Fruit fly (Drosophila melanogaster) whole organism, wandering third instar larva: Measurements from ENCODE around the gene RpS15Aa.

Experiments used
- Abd-B ChIP-seq: fragments of >200 bp; optimal IDR thresholded peaks from 2 replicates; lab custom pipeline; 2017; ENCODE audit warnings: missing biosample characterization, missing genetic modification characterization
- CG32264 ChIP-seq: fragments of 200-800 bp; sonication (Bioruptor generic); optimal IDR thresholded peaks from 2 replicates; lab custom pipeline; 2016; ENCODE audit warnings: missing biosample characterization, missing genetic modification characterization
- Dfd ChIP-seq: fragments of >200 bp; optimal IDR thresholded peaks from 2 replicates; lab custom pipeline; 2017; ENCODE audit warnings: missing biosample characterization, missing genetic modification characterization
- GATAd ChIP-seq: sonication (Bioruptor generic); optimal IDR thresholded peaks from 2 replicates; lab custom pipeline; 2016; ENCODE audit warnings: missing biosample characterization, missing genetic modification characterization
- HLH106 ChIP-seq: fragments of 200-800 bp; optimal IDR thresholded peaks from 3 replicates; lab custom pipeline; 2019; ENCODE audit warnings: missing biosample characterization, mild to moderate bottlenecking, missing genetic modification characterization, moderate library complexity
- Hnf4 ChIP-seq: fragments of 200-800 bp; sonication (Bioruptor generic); optimal IDR thresholded peaks from 2 replicates; lab custom pipeline; 2016; ENCODE audit warnings: missing biosample characterization, mild to moderate bottlenecking, missing genetic modification characterization
- Hr83 ChIP-seq: fragments of 200-300 bp; sonication (Bioruptor generic); optimal IDR thresholded peaks from 2 replicates; lab custom pipeline; 2016; ENCODE audit warnings: missing biosample characterization, mild to moderate bottlenecking, missing genetic modification characterization, moderate library complexity; ENCODE audit not compliant: poor library complexity, severe bottlenecking
- Jra ChIP-seq: sonication (Bioruptor generic); optimal IDR thresholded peaks from 2 replicates; lab custom pipeline; 2016; ENCODE audit warnings: missing biosample characterization, missing genetic modification characterization
- Mio ChIP-seq: sonication (Bioruptor generic); optimal IDR thresholded peaks from 2 replicates; lab custom pipeline; 2016; ENCODE audit warnings: missing biosample characterization, missing genetic modification characterization
- Myc ChIP-seq: fragments of >200 bp; optimal IDR thresholded peaks from 2 replicates; lab custom pipeline; 2017
- N ChIP-seq: fragments of >200 bp; optimal IDR thresholded peaks from 2 replicates; lab custom pipeline; 2018; ENCODE audit warnings: missing biosample characterization, missing external identifiers, missing genetic modification characterization
- OdsH ChIP-seq: fragments of 200-800 bp; sonication (Bioruptor generic); optimal IDR thresholded peaks from 2 replicates; lab custom pipeline; 2016; ENCODE audit warnings: missing biosample characterization, mild to moderate bottlenecking, missing genetic modification characterization
- Sp1 ChIP-seq: fragments of 200-800 bp; sonication (Bioruptor generic); optimal IDR thresholded peaks from 3 replicates; lab custom pipeline; 2019; ENCODE audit warnings: missing biosample characterization, mild to moderate bottlenecking, missing genetic modification characterization, moderate library complexity
- Vsx2 ChIP-seq: fragments of 200-300, 225-300 bp; sonication (Bioruptor generic); optimal IDR thresholded peaks from 2 replicates; lab custom pipeline; 2018; ENCODE audit warnings: missing biosample characterization, missing genetic modification characterization; ENCODE audit not compliant: partially characterized antibody
- br ChIP-seq: fragments of 200-800 bp; sonication (Bioruptor generic); optimal IDR thresholded peaks from 2 replicates; lab custom pipeline; 2016; ENCODE audit warnings: missing biosample characterization, missing genetic modification characterization
- dsf ChIP-seq: sonication (Bioruptor generic); optimal IDR thresholded peaks from 2 replicates; lab custom pipeline; 2016; ENCODE audit warnings: missing biosample characterization, missing genetic modification characterization, borderline replicate concordance
- ey ChIP-seq: fragments of 200-800 bp; sonication (Bioruptor generic); optimal IDR thresholded peaks from 2 replicates; lab custom pipeline; 2016; ENCODE audit warnings: missing biosample characterization, missing genetic modification characterization
- foxo ChIP-seq, 2 experiments: fragments of 200-800 bp; sonication (Bioruptor generic); optimal IDR thresholded peaks; 2 replicates in 1 of 2; 3 replicates in 1 of 2; lab custom pipeline; 2016 to 2017; ENCODE audit warnings: missing biosample characterization in 2 of 2, missing genetic modification characterization in 2 of 2
- fru ChIP-seq: fragments of 200-800 bp; sonication (Bioruptor generic); optimal IDR thresholded peaks from 3 replicates; lab custom pipeline; 2016; ENCODE audit warnings: missing biosample characterization, mild to moderate bottlenecking, missing genetic modification characterization
- h ChIP-seq: fragments of 200-800 bp; sonication (Bioruptor generic); optimal IDR thresholded peaks from 3 replicates; lab custom pipeline; 2016; ENCODE audit warnings: missing biosample characterization, mild to moderate bottlenecking, missing genetic modification characterization
- jim ChIP-seq: fragments of 175-275, 200-325 bp; sonication (Bioruptor generic); optimal IDR thresholded peaks from 2 replicates; lab custom pipeline; 2016; ENCODE audit warnings: missing biosample characterization, mild to moderate bottlenecking, missing genetic modification characterization
- lola ChIP-seq: fragments of >200 bp; optimal IDR thresholded peaks from 2 replicates; lab custom pipeline; 2017; ENCODE audit warnings: missing biosample characterization, missing genetic modification characterization
- pan ChIP-seq: fragments of >200 bp; optimal IDR thresholded peaks from 2 replicates; lab custom pipeline; 2017
- psq ChIP-seq: fragments of 200-800 bp; sonication (Bioruptor generic); optimal IDR thresholded peaks from 3 replicates; lab custom pipeline; 2017; ENCODE audit warnings: missing biosample characterization, mild to moderate bottlenecking, missing genetic modification characterization, moderate library complexity
- rgr ChIP-seq: fragments of 200-800 bp; sonication (Bioruptor generic); optimal IDR thresholded peaks from 3 replicates; lab custom pipeline; 2016; ENCODE audit warnings: missing biosample characterization, mild to moderate bottlenecking, missing genetic modification characterization
- sage ChIP-seq: fragments of 200-800 bp; sonication (Bioruptor generic); optimal IDR thresholded peaks from 2 replicates; lab custom pipeline; 2016; ENCODE audit warnings: missing biosample characterization, mild to moderate bottlenecking, missing genetic modification characterization
- sv ChIP-seq: fragments of 200-800 bp; sonication (Bioruptor generic); optimal IDR thresholded peaks from 3 replicates; lab custom pipeline; 2016; ENCODE audit warnings: missing biosample characterization, missing genetic modification characterization
- usp ChIP-seq: fragments of >200 bp; optimal IDR thresholded peaks from 2 replicates; lab custom pipeline; 2017; ENCODE audit warnings: missing biosample characterization, missing genetic modification characterization
- woc ChIP-seq: sonication (Bioruptor generic); optimal IDR thresholded peaks from 2 replicates; lab custom pipeline; 2016; ENCODE audit warnings: missing biosample characterization, mild to moderate bottlenecking, missing genetic modification characterization

Gene RpS15Aa

DNA sequence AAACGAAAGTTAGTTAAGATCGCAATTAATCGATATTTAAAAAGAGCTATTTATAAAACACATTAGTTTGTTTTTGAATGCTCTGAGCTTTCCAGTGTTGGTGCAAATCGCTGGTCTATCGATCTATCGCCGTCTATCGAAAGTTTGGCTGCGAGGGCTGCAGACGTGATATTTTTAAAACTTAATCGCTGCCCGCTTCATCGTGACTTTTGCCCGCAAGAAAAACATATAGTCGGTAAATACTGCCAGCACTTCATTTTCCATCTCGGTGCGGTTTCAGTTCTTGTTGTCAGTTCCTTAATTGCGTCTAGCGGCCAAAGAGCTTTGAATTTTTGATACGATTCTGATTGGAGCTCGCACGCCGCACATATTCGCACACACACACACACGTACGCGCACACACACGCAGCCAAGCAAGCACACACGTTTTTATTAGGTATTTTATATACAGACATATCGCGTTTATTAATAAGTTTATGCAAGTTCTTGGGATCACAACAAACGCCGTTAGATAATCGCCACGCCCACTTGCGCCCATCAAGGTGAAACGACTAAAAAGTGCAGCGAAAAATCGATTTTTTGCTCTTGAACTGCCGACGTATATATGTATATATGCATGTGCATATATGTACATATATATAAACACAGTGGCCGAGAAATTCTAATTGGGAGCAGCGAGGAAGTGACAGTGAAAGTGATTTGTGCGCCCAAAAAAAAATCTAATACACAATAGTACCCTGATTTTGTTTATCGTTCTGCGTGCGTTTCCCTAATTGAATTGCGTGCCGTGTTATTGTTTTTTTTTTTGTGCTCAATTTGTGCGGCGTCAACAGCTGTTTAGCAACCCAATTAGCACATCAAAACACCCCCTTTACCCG lies 33.6 kb upstream of the RpS15Aa start (continued):
- TF ChIP-seq N (GFP tag; lab: Kevin White, UChicago): no peak
- TF ChIP-seq, all 38 proteins: peak for 11

DNA sequence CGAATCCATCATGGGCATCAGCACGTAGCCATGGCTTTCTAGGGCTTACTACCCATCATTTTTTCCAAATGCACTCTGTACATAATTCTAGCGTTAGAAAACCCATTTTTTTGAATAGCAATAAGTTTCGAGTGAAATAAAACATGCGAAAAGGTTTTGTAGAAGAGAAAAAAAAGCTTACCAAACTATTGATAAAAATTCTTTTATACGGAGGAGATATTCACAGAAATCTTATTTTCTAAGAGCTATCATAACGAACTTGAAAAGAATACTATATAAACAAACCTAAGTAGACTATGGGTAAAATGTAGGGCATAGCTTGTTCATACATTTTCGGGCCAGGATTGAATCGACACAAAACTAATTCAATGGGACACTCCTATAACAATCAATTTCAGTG lies 32.8 kb upstream of the RpS15Aa start, which contains the start of gene CG1640:
Gene CG1640, plus strand, starts transcription at position 301 of the 400 bp plus-strand sequence.
- TF ChIP-seq dsf: no peak
- TF ChIP-seq Mio (GFP tag; lab: Kevin White, UChicago): no peak
- no peak for TF ChIP-seq woc (GFP tag; lab: Kevin White, UChicago)
- no peak for TF ChIP-seq Abd-B
- TF ChIP-seq foxo (GFP tag; optimal IDR thresholded peaks at IDR 0.05; lab: Kevin White, UChicago): no peak
- TF ChIP-seq Vsx2: no peak
- no peak for TF ChIP-seq jim
- no peak for TF ChIP-seq rgr
- TF ChIP-seq Sp1 (GFP tag; lab: Kevin White, UChicago): no peak
- TF ChIP-seq N (GFP tag; lab: Kevin White, UChicago): no peak
- TF ChIP-seq fru (GFP tag; lab: Kevin White, UChicago): no peak
- no peak for TF ChIP-seq sv (GFP tag; lab: Kevin White, UChicago)
- TF ChIP-seq Hnf4 (GFP tag; lab: Kevin White, UChicago): no peak
- no peak for TF ChIP-seq GATAd (GFP tag; lab: Kevin White, UChicago)
- no peak for TF ChIP-seq lola (GFP tag; lab: Kevin White, UChicago)
- TF ChIP-seq sage: no peak
- TF ChIP-seq Jra: no peak
- no peak for TF ChIP-seq br (GFP tag; lab: Kevin White, UChicago)
- no peak for TF ChIP-seq HLH106
- TF ChIP-seq, all 38 proteins: peak for 0

DNA sequence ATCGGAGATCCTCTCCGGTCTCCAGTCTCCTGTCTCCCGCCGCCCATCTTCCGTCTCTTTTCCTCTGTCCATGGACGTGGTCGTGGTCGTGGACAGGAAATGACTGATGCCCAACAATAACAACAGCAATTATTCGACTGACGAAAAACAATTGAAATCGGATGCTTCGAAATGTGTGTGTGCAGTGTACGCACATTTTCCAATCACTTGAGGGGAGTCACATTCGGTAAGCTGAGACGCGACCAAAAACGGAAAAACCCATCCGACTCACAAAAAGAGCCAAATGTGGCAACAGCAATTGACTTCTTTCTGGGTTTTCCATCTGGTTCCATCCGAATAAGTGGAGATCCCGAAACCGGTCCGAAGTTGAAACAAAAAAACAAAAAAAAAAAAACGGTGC lies 31.9 kb upstream of the RpS15Aa start:
- no peak for TF ChIP-seq lola (GFP tag; lab: Kevin White, UChicago)

DNA sequence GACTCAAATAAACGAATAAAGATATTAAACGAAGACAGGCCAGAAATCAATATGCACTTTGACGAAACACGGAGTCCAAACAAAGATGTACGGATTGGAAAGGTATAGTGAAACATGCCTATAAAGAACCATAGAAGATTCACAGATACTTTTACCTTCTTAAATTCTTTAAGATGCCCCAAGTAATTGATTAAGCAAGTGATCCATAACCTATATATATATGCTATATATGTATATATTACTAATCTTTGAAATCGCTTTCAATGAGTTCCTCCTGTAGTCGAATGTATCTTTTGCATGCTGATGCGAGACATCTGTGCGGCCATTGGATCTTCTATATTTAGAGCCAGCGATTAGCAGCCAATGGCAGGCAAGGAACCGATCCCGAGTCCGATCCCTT lies 30.6 kb upstream of the RpS15Aa start, which contains the start of gene dmrt11E:
Gene dmrt11E, plus strand, starts transcription at position 43 of the 400 bp plus-strand sequence.
- TF ChIP-seq GATAd (GFP tag; lab: Kevin White, UChicago) (no peak), usp (GFP tag; lab: Kevin White, UChicago) (no peak), OdsH (GFP tag; lab: Kevin White, UChicago) (no peak), br (GFP tag; lab: Kevin White, UChicago) (no peak), Sp1 (GFP tag; lab: Kevin White, UChicago) (no peak), psq (GFP tag; lab: Kevin White, UChicago) (no peak), HLH106 (peak; percentile 31), CG32264 (GFP tag; lab: Kevin White, UChicago) (no peak), Hr83 (no peak), ey (no peak), dsf (no peak), h (GFP tag; lab: Kevin White, UChicago) (peak; percentile 21), Myc (lab: Kevin White, UChicago) (no peak), woc (GFP tag; lab: Kevin White, UChicago) (no peak)
- TF ChIP-seq, all 38 proteins: peak for 2

DNA sequence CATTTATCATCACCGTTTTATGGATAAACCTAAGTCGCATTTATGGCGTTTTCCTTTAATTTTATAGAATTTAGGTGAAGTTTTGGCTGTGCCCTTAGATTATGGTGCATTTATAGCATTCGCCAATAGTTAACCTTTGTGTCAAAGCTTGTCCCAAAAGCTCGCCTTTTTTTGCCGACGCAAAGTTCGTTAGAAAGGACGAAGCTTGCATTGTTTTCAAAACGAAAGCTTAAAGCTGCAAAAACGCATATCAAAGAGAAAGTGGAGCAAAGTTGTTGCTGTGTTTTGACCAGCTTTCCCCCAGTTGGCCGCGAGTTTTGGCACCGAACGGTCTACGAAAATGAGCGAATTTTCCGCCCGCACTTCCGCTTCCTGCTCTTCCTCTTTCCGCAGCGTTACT lies 21.4 kb upstream of the RpS15Aa start, which contains the start of gene Syt12:
Gene Syt12, plus strand, starts transcription at position 301 of the 400 bp plus-strand sequence.
- TF ChIP-seq GATAd (GFP tag; lab: Kevin White, UChicago) (no peak), Dfd (GFP tag; lab: Kevin White, UChicago) (no peak), Abd-B (no peak), CG32264 (GFP tag; lab: Kevin White, UChicago) (no peak), jim (no peak), pan (lab: Kevin White, UChicago) (no peak), usp (GFP tag; lab: Kevin White, UChicago) (no peak), ey (no peak), N (GFP tag; lab: Kevin White, UChicago) (no peak), lola (GFP tag; lab: Kevin White, UChicago) (no peak)
